Worm (Caenorhabditis elegans): Measurements from ENCODE around the gene puf-5.

DNA sequence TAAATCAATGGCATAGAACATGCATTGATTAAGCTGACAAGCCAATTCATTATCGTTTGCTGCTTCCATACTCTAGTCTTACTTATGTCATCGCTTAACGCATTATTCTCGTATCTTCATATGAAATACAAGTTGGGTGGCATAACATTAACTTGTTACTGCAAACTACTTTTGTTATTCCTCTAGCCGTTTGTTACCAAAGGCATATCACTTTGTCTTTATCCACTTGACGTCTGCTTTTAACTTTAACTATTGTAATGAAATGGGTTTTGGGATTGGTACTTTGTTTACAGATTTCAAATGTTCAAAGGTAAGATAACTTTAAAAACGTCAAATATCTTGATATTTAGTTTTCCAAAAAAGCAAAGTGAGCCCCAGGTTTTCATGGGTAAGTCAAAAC, 39.3 kb upstream of the puf-5 start, which contains the start of gene W01C9.2:
- TF ChIP-seq him-1 (tag; optimal IDR thresholded peaks at IDR 0.05) (no peak), dao-5 (tag; optimal IDR thresholded peaks at IDR 0.05) (no peak)

Measured in whole organism, L4/young adult.